Worm (Caenorhabditis elegans) whole organism, L2 larva: Measurements from ENCODE around the gene srx-41.

Source experiments
- R02D3.7 ChIP-seq: fragments of 150-350 bp; optimal IDR thresholded peaks from 2 replicates; lab custom pipeline; 2014; ENCODE audit warnings: missing biosample characterization, missing genetic modification characterization
- alr-1 ChIP-seq: fragments of 150-350 bp; optimal IDR thresholded peaks from 2 replicates; lab custom pipeline; 2014; ENCODE audit warnings: missing biosample characterization, missing genetic modification characterization
- aly-2 ChIP-seq: fragments of 150-350 bp; optimal IDR thresholded peaks from 2 replicates; lab custom pipeline; 2014; ENCODE audit warnings: missing biosample characterization, missing genetic modification characterization
- blmp-1 ChIP-seq: sonication (generic microtip); optimal IDR thresholded peaks from 2 replicates; lab custom pipeline; 2017; ENCODE audit warnings: missing genetic modification characterization, mild to moderate bottlenecking, missing compliant biosample characterization, antibody characterized with exemption, moderate library complexity; ENCODE audit not compliant: insufficient read depth
- ceh-16 ChIP-seq: fragments of 150-350 bp; optimal IDR thresholded peaks from 2 replicates; lab custom pipeline; 2014; ENCODE audit warnings: missing biosample characterization, missing genetic modification characterization
- ceh-82 ChIP-seq: fragments of 150-350 bp; optimal IDR thresholded peaks from 2 replicates; lab custom pipeline; 2014; ENCODE audit warnings: missing biosample characterization, missing genetic modification characterization
- crh-2 ChIP-seq: sonication (generic microtip); optimal IDR thresholded peaks from 2 replicates; lab custom pipeline; 2017; ENCODE audit warnings: missing biosample characterization, missing genetic modification characterization
- dmd-4 ChIP-seq: sonication (generic microtip); optimal IDR thresholded peaks from 2 replicates; lab custom pipeline; 2017; ENCODE audit warnings: missing biosample characterization, missing genetic modification characterization
- elt-1 ChIP-seq: fragments of 150-350 bp; optimal IDR thresholded peaks from 2 replicates; lab custom pipeline; 2014; ENCODE audit warnings: missing biosample characterization, missing genetic modification characterization
- elt-3 ChIP-seq: sonication (generic microtip); optimal IDR thresholded peaks from 2 replicates; lab custom pipeline; 2017; ENCODE audit warnings: missing biosample characterization, missing genetic modification characterization
- fos-1 ChIP-seq: fragments of 150-350 bp; optimal IDR thresholded peaks from 2 replicates; lab custom pipeline; 2014; ENCODE audit warnings: missing biosample characterization, missing genetic modification characterization
- gmeb-1 ChIP-seq: fragments of 150-350 bp; optimal IDR thresholded peaks from 2 replicates; lab custom pipeline; 2014; ENCODE audit warnings: missing biosample characterization, missing genetic modification characterization
- lin-11 ChIP-seq: fragments of 150-350 bp; sonication (generic microtip); optimal IDR thresholded peaks from 2 replicates; lab custom pipeline; 2014; ENCODE audit warnings: missing biosample characterization, missing genetic modification characterization, inconsistent platforms, mixed read lengths
- lin-13 ChIP-seq: fragments of 150-350 bp; optimal IDR thresholded peaks from 2 replicates; lab custom pipeline; 2014; ENCODE audit warnings: missing biosample characterization, missing genetic modification reagents, missing genetic modification characterization
- lin-39 ChIP-seq: fragments of 150-350 bp; optimal IDR thresholded peaks from 2 replicates; lab custom pipeline; 2014; ENCODE audit warnings: missing biosample characterization, missing genetic modification reagents, missing genetic modification characterization
- lsy-2 ChIP-seq, 2 experiments: fragments of 150-350 bp in 1 of 2; sonication (generic microtip) in 1 of 2; optimal IDR thresholded peaks; 2 replicates each; lab custom pipeline; 2014 to 2017; ENCODE audit warnings: missing biosample characterization in 2 of 2, missing genetic modification characterization in 2 of 2
- mdl-1 ChIP-seq, 2 experiments: fragments of 150-350 bp in 1 of 2; sonication (generic microtip) in 1 of 2; optimal IDR thresholded peaks; 2 replicates each; lab custom pipeline; 2017; ENCODE audit warnings: missing biosample characterization in 2 of 2, missing genetic modification characterization in 2 of 2
- nhr-10 ChIP-seq: sonication (generic microtip); optimal IDR thresholded peaks from 2 replicates; lab custom pipeline; 2017; ENCODE audit warnings: missing biosample characterization, missing genetic modification characterization
- nhr-11 ChIP-seq: fragments of 150-350 bp; optimal IDR thresholded peaks from 2 replicates; lab custom pipeline; 2014; ENCODE audit warnings: missing biosample characterization, missing genetic modification characterization
- nhr-12 ChIP-seq: fragments of 150-350 bp; optimal IDR thresholded peaks from 2 replicates; lab custom pipeline; 2014; ENCODE audit warnings: missing biosample characterization, missing genetic modification characterization
- nhr-21 ChIP-seq: fragments of 150-350 bp; optimal IDR thresholded peaks from 2 replicates; lab custom pipeline; 2014; ENCODE audit warnings: missing biosample characterization, missing genetic modification characterization
- nhr-23 ChIP-seq: fragments of 150-350 bp; optimal IDR thresholded peaks from 2 replicates; lab custom pipeline; 2014; ENCODE audit warnings: missing biosample characterization, missing genetic modification reagents, missing genetic modification characterization
- nhr-237 ChIP-seq: fragments of 150-350 bp; optimal IDR thresholded peaks from 2 replicates; lab custom pipeline; 2014; ENCODE audit warnings: missing biosample characterization, missing genetic modification characterization
- nhr-25 ChIP-seq: fragments of 150-350 bp; sonication (generic microtip); optimal IDR thresholded peaks from 3 replicates; lab custom pipeline; 2014; ENCODE audit warnings: missing biosample characterization, missing genetic modification characterization
- nhr-6 ChIP-seq: fragments of 150-350 bp; optimal IDR thresholded peaks from 2 replicates; lab custom pipeline; 2014; ENCODE audit warnings: missing biosample characterization, missing genetic modification characterization
- nhr-77 ChIP-seq: fragments of 150-350 bp; optimal IDR thresholded peaks from 2 replicates; lab custom pipeline; 2014; ENCODE audit warnings: missing biosample characterization, missing genetic modification characterization
- peb-1 ChIP-seq: fragments of 150-350 bp; optimal IDR thresholded peaks from 2 replicates; lab custom pipeline; 2014; ENCODE audit warnings: missing biosample characterization, missing genetic modification characterization
- sem-4 ChIP-seq: fragments of 150-350 bp; optimal IDR thresholded peaks from 2 replicates; lab custom pipeline; 2014; ENCODE audit warnings: missing biosample characterization, missing genetic modification reagents, missing genetic modification characterization
- skn-1 ChIP-seq: sonication (generic microtip); optimal IDR thresholded peaks from 2 replicates; lab custom pipeline; 2017; ENCODE audit warnings: missing biosample characterization, missing genetic modification characterization
- sma-3 ChIP-seq: sonication (generic microtip); optimal IDR thresholded peaks from 2 replicates; lab custom pipeline; 2016; ENCODE audit warnings: missing genetic modification reagents, missing genetic modification characterization, missing compliant biosample characterization
- sma-9 ChIP-seq, 2 experiments: fragments of 150-350 bp in 1 of 2; sonication (generic microtip) in 1 of 2; optimal IDR thresholded peaks; 2 replicates each; lab custom pipeline; 2014 to 2016; ENCODE audit warnings: missing genetic modification characterization in 2 of 2, mild to moderate bottlenecking in 1 of 2, missing biosample characterization in 1 of 2, missing compliant biosample characterization in 1 of 2, missing genetic modification reagents in 1 of 2, moderate library complexity in 1 of 2
- snpc-4 ChIP-seq: fragments of 150-350 bp; optimal IDR thresholded peaks from 2 replicates; lab custom pipeline; 2014; ENCODE audit warnings: missing biosample characterization, missing genetic modification characterization
- unc-55 ChIP-seq: fragments of 150-350 bp; sonication (generic microtip); optimal IDR thresholded peaks from 3 replicates; lab custom pipeline; 2014; ENCODE audit warnings: missing biosample characterization, missing genetic modification reagents, missing genetic modification characterization
- zag-1 ChIP-seq: fragments of 150-350 bp; optimal IDR thresholded peaks from 2 replicates; lab custom pipeline; 2014; ENCODE audit warnings: missing biosample characterization, missing genetic modification characterization
- ztf-1 ChIP-seq: fragments of 200-800 bp; sonication (Bioruptor generic); conservative IDR thresholded peaks from 2 replicates; pipeline ENCODE4 v1.3.6; 2022; ENCODE audit warnings: missing genetic modification characterization, missing compliant biosample characterization
- ztf-4 ChIP-seq: fragments of 150-350 bp; optimal IDR thresholded peaks from 2 replicates; lab custom pipeline; 2014; ENCODE audit warnings: missing biosample characterization, missing genetic modification characterization

Gene srx-41

DNA sequence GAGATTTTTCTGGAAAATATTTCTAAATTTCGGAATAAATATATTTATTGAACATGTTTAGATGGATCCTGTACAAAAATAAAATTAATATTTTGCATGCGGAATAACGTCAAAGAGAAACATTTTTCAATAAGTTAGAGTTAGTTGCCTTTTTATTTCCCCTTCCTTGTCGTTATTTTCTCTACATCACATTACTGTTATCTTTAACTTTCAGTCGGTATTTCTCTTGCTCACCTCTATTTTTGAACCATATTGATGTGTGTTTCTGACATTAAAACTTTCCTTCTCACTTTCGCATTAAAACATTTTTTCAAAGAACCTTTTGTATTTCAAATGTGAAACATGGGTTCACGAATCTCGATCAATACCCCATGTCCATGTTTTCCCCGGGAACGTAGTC is 33.5 kb upstream of the srx-41 start, which contains the start of gene Y39H10B.3:
TSS of gene Y39H10B.3 (plus strand) at position 301 of the 400 bp plus-strand sequence.
- TF ChIP-seq sem-4 (tag; lab: Kevin White, UChicago) (no peak), lsy-2 (tag; optimal IDR thresholded peaks at IDR 0.05; lab: Kevin White, UChicago) (no peak), crh-2 (tag; lab: Kevin White, UChicago) (no peak), alr-1 (no peak), nhr-10 (no peak), nhr-23 (tag; lab: Kevin White, UChicago) (no peak), gmeb-1 (tag; lab: Kevin White, UChicago) (no peak), sma-9 (GFP tag; optimal IDR thresholded peaks at IDR 0.05; lab: Kevin White, UChicago) (no peak), sma-9 (tag; optimal IDR thresholded peaks at IDR 0.05; lab: Kevin White, UChicago) (no peak), elt-3 (tag; lab: Kevin White, UChicago) (no peak), nhr-25 (tag; lab: Kevin White, UChicago) (no peak), R02D3.7 (tag; lab: Kevin White, UChicago) (no peak), ceh-82 (tag; lab: Kevin White, UChicago) (no peak)
- TF ChIP-seq, all 48 proteins: peak for 0

DNA sequence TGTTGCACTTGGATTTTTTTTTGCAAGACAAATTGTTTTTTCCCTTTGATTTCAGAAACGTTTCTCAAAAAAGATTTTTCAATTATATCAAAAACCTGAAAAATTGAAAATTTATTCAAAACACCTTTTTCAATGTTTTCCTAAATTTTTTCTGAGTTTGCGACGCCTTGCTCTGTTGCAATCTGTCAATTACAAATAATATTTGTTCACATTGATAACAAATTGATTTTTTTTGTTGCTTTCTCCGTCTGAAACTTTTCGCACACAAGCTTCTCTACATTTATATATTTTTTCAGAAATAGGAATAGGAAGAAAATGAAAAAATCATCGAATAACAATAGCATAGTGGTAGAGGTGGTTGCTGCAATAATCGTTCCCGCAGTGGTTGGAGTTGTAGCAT is 31.5 kb upstream of the srx-41 start, which contains the start of gene Y39H10B.2:
TSS of gene Y39H10B.2 (plus strand) at position 301 of the 400 bp plus-strand sequence.
- TF ChIP-seq ztf-1 (GFP tag; lab: Robert Waterston, UW) = no peak
- TF ChIP-seq R02D3.7 (tag; lab: Kevin White, UChicago) = no peak
- TF ChIP-seq nhr-12 = no peak
- TF ChIP-seq aly-2 (tag; lab: Kevin White, UChicago) = no peak
- no peak for TF ChIP-seq lin-11 (tag; lab: Kevin White, UChicago)
- TF ChIP-seq nhr-237 (tag; lab: Kevin White, UChicago) = no peak
- no peak for TF ChIP-seq sma-3
- no peak for TF ChIP-seq skn-1

DNA sequence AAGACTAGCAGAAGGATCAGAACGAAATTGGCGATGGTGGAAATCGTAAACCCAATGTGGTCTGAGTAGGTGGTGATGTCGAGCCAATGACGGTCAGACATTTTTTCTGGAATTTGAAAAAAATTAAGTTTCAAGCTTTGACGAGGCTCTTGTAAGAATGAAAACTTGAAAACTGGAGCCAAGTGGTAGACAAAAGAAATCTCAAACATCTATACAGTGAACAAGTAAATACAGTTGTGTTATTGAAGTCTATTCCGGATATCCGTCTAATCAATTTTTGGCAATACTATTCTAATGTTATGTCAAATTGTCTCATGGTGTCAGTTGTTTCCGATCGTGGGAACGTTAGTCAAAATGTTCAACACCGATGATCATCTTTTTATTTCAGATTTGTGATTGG is 29.9 kb upstream of the srx-41 start, which contains the start of gene str-113:
TSS of gene str-113 (minus strand) at position 101 of the 400 bp plus-strand sequence.
- TF ChIP-seq lin-39 (tag; lab: Kevin White, UChicago) = no peak
- no peak for TF ChIP-seq ztf-4 (tag; lab: Kevin White, UChicago)
- no peak for TF ChIP-seq lin-13 (GFP tag; lab: Kevin White, UChicago)
- TF ChIP-seq R02D3.7 (tag; lab: Kevin White, UChicago) = no peak
- no peak for TF ChIP-seq nhr-21
- no peak for TF ChIP-seq ceh-16 (tag; lab: Kevin White, UChicago)
- TF ChIP-seq nhr-25 (tag; lab: Kevin White, UChicago) = no peak
- TF ChIP-seq nhr-11 (tag; lab: Kevin White, UChicago) = no peak
- no peak for TF ChIP-seq sem-4 (tag; lab: Kevin White, UChicago)
- TF ChIP-seq aly-2 (tag; lab: Kevin White, UChicago) = no peak
- TF ChIP-seq nhr-77 (tag; lab: Kevin White, UChicago) = no peak

DNA sequence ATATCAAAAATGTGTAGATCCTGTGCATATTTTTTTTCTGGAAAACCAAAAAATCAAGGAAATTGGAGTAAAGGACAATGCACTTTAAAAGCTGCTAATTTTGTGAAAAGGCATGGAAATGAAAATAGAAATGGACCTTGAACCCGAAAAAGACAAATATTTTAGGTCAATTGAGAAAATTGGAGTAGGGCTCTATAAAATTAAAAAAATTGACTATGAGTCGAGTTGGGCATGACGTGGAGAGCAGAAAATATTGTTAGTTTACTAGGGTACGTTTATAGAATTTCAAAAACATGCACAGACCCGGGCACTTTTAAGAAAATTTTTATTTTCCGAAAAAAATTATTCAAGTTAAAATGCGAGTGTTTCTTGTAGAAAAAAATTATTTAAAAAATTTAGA is 22.5 kb upstream of the srx-41 start, which contains the start of gene acr-23:
TSS of gene acr-23 (minus strand) at position 101 of the 400 bp plus-strand sequence.
- TF ChIP-seq lin-11 (tag; lab: Kevin White, UChicago) (no peak), peb-1 (tag; lab: Kevin White, UChicago) (no peak), nhr-23 (tag; lab: Kevin White, UChicago) (no peak), nhr-10 (no peak), R02D3.7 (tag; lab: Kevin White, UChicago) (no peak), blmp-1 (tag; lab: Kevin White, UChicago) (no peak), zag-1 (no peak), nhr-6 (tag; lab: Kevin White, UChicago) (no peak), dmd-4 (tag; lab: Kevin White, UChicago) (no peak), sma-3 (no peak), mdl-1 (tag; optimal IDR thresholded peaks at IDR 0.05; lab: Kevin White, UChicago) (no peak), sma-9 (GFP tag; optimal IDR thresholded peaks at IDR 0.05; lab: Kevin White, UChicago) (no peak), sma-9 (tag; optimal IDR thresholded peaks at IDR 0.05; lab: Kevin White, UChicago) (no peak), nhr-77 (tag; lab: Kevin White, UChicago) (no peak), unc-55 (no peak)

DNA sequence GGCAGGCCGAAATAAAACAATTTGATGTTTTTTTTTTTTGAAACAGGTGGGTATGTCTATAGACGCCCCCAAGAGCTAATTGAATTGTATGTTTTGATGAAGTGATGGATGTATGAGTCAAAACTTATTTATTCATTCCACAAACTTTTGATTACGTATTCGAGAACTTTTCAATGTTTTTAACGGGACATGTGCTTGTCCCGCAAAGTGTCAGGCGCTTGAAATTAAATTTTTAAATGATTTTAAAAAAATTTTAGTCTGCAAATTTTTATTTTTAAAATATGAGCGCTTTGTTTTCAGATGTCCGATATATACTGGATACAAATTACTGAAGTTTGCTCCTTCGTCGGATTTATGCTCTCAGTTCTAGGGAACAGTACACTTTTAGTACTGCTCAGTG is 12.5 kb upstream of the srx-41 start, which contains the start of gene str-114:
TSS of gene str-114 (plus strand) at position 301 of the 400 bp plus-strand sequence.
- TF ChIP-seq ztf-1 (GFP tag; lab: Robert Waterston, UW) (no peak), lin-39 (tag; lab: Kevin White, UChicago) (no peak), fos-1 (tag; lab: Kevin White, UChicago) (no peak), nhr-77 (tag; lab: Kevin White, UChicago) (no peak), snpc-4 (tag; lab: Kevin White, UChicago) (no peak), elt-1 (tag; lab: Kevin White, UChicago) (no peak), lsy-2 (tag; optimal IDR thresholded peaks at IDR 0.05; lab: Kevin White, UChicago) (no peak), lin-11 (tag; lab: Kevin White, UChicago) (no peak), peb-1 (tag; lab: Kevin White, UChicago) (no peak), crh-2 (tag; lab: Kevin White, UChicago) (no peak)
- TF ChIP-seq, all 48 proteins: peak for 0
